Worm (Caenorhabditis elegans) whole organism, mixed stage, embryonic: ENCODE results near the gene ttr-51.

ENCODE experiments used
- bed-3 ChIP-seq: fragments of 200-800 bp; sonication (Bioruptor generic); optimal IDR thresholded peaks from 3 replicates; lab custom pipeline; 2018; ENCODE audit warnings: mild to moderate bottlenecking, missing genetic modification characterization, moderate library complexity, missing compliant biosample characterization
- blmp-1 ChIP-seq: fragments of 150-350 bp; optimal IDR thresholded peaks from 2 replicates; lab custom pipeline; 2014; ENCODE audit warnings: missing biosample characterization, missing genetic modification characterization
- elt-3 ChIP-seq: fragments of 150-350 bp; optimal IDR thresholded peaks from 2 replicates; lab custom pipeline; 2014; ENCODE audit warnings: missing biosample characterization, missing genetic modification characterization
- lin-13 ChIP-seq: fragments of 150-350 bp; optimal IDR thresholded peaks from 2 replicates; lab custom pipeline; 2014; ENCODE audit warnings: missing biosample characterization, missing genetic modification characterization
- lsy-2 ChIP-seq: fragments of 150-350 bp; optimal IDR thresholded peaks from 2 replicates; lab custom pipeline; 2014; ENCODE audit warnings: missing biosample characterization, missing genetic modification characterization
- mep-1 ChIP-seq: fragments of 150-350 bp; optimal IDR thresholded peaks from 2 replicates; lab custom pipeline; 2017; ENCODE audit warnings: missing biosample characterization, missing genetic modification reagents, missing genetic modification characterization, inconsistent platforms
- nhr-76 ChIP-seq: sonication (generic microtip); optimal IDR thresholded peaks from 2 replicates; lab custom pipeline; 2017; ENCODE audit warnings: missing biosample characterization, missing genetic modification characterization
- pha-4 ChIP-seq: fragments of 150-350 bp; optimal IDR thresholded peaks from 2 replicates; lab custom pipeline; 2018; ENCODE audit warnings: missing biosample characterization, missing genetic modification reagents, missing genetic modification characterization
- sptf-1 ChIP-seq: sonication (generic microtip); optimal IDR thresholded peaks from 2 replicates; lab custom pipeline; 2017; ENCODE audit warnings: mild to moderate bottlenecking, missing genetic modification characterization, moderate library complexity, missing compliant biosample characterization
- unc-39 ChIP-seq: fragments of 150-350 bp; optimal IDR thresholded peaks from 2 replicates; lab custom pipeline; 2014; ENCODE audit warnings: missing biosample characterization, missing genetic modification characterization
- unc-62 ChIP-seq: fragments of 150-350 bp; optimal IDR thresholded peaks from 2 replicates; lab custom pipeline; 2014; ENCODE audit warnings: missing biosample characterization, missing genetic modification reagents, missing genetic modification characterization

DNA sequence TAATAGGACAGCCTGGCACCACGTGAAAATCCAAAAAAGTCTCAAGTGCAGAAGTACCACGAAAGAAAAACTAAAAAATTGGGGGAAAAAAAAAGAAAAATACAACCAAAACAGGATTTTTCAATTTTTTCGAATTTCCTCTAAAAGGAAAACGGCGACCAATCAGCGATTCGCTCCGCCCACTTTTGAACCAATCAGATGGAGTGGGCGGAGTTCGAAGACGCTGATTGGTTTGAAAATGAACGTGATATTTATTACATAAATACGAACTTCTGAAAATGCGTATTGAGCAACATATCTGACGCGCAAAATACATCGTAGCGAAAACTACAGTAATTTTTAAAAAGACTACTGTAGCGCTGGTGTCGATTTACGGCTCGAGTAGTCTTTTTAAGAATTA, 16.3 kb upstream of the ttr-51 start:
- TF ChIP-seq nhr-76 (no peak), sptf-1 (no peak), blmp-1 (tag; lab: Kevin White, UChicago) (no peak), pha-4 (tag; lab: Kevin White, UChicago) (no peak), lsy-2 (no peak), elt-3 (tag; lab: Kevin White, UChicago) (no peak), unc-62 (GFP tag; lab: Kevin White, UChicago) (no peak), unc-39 (tag; lab: Kevin White, UChicago) (no peak), mep-1 (tag; lab: Kevin White, UChicago) (no peak), bed-3 (GFP tag; lab: Kevin White, UChicago) (no peak), lin-13 (tag; lab: Kevin White, UChicago) (no peak)
